Worm (Caenorhabditis elegans) whole organism, late embryonic: Measurements from ENCODE around the gene F14H8.5.

Experiments
- F13H6.1 ChIP-seq: sonication (generic microtip); optimal IDR thresholded peaks from 2 replicates; lab custom pipeline; 2016; ENCODE audit warnings: missing genetic modification characterization, missing compliant biosample characterization
- K09A11.1 ChIP-seq: sonication (generic microtip); optimal IDR thresholded peaks from 2 replicates; lab custom pipeline; 2017; ENCODE audit warnings: antibody characterized with exemption, mild to moderate bottlenecking, missing genetic modification characterization, missing compliant biosample characterization; ENCODE audit not compliant: insufficient read depth
- Y22D7AL.16 ChIP-seq: sonication (generic microtip); optimal IDR thresholded peaks from 2 replicates; lab custom pipeline; 2016; ENCODE audit warnings: missing genetic modification characterization, missing compliant biosample characterization
- ceh-2 ChIP-seq: sonication (generic microtip); optimal IDR thresholded peaks from 2 replicates; lab custom pipeline; 2016; ENCODE audit warnings: missing genotype, missing genetic modification characterization, missing compliant biosample characterization
- ceh-45 ChIP-seq: fragments of 200-800 bp; sonication (Bioruptor generic); IDR thresholded peaks from 2 replicates; pipeline ENCODE4 v1.3.6; 2022; ENCODE audit warnings: missing genetic modification reagents, missing genetic modification characterization, missing compliant biosample characterization
- ceh-48 ChIP-seq: sonication (generic microtip); optimal IDR thresholded peaks from 2 replicates; lab custom pipeline; 2016; ENCODE audit warnings: missing genetic modification characterization, inconsistent platforms, missing compliant biosample characterization
- ceh-6 ChIP-seq: fragments of 200-800 bp; sonication (Bioruptor generic); optimal IDR thresholded peaks from 2 replicates; lab custom pipeline; 2018; ENCODE audit warnings: mild to moderate bottlenecking, missing genetic modification characterization, missing compliant biosample characterization
- che-1 ChIP-seq: sonication (generic microtip); optimal IDR thresholded peaks from 2 replicates; lab custom pipeline; 2016; ENCODE audit warnings: mild to moderate bottlenecking, missing genetic modification characterization, missing compliant biosample characterization
- dmd-4 ChIP-seq: sonication (generic microtip); optimal IDR thresholded peaks from 2 replicates; lab custom pipeline; 2016; ENCODE audit warnings: borderline replicate concordance, missing genetic modification characterization, missing compliant biosample characterization
- dve-1 ChIP-seq: sonication (generic microtip); optimal IDR thresholded peaks from 2 replicates; lab custom pipeline; 2017; ENCODE audit warnings: antibody characterized with exemption, mild to moderate bottlenecking, missing genetic modification characterization, missing compliant biosample characterization
- fax-1 ChIP-seq: sonication (generic microtip); optimal IDR thresholded peaks from 2 replicates; lab custom pipeline; 2016; ENCODE audit warnings: missing genotype, missing genetic modification characterization, missing compliant biosample characterization
- hlh-15 ChIP-seq: sonication (generic microtip); optimal IDR thresholded peaks from 2 replicates; lab custom pipeline; 2016; ENCODE audit warnings: missing genetic modification characterization, missing compliant biosample characterization
- hlh-6 ChIP-seq: sonication (generic microtip); optimal IDR thresholded peaks from 2 replicates; lab custom pipeline; 2016; ENCODE audit warnings: missing genotype, missing genetic modification characterization, missing compliant biosample characterization
- hlh-8 ChIP-seq: sonication (generic microtip); optimal IDR thresholded peaks from 2 replicates; lab custom pipeline; 2016; ENCODE audit warnings: missing genotype, missing genetic modification characterization, missing compliant biosample characterization
- lim-6 ChIP-seq: sonication (generic microtip); optimal IDR thresholded peaks from 2 replicates; lab custom pipeline; 2016; ENCODE audit warnings: missing genetic modification characterization, missing compliant biosample characterization
- lin-11 ChIP-seq: fragments of 200-800 bp; sonication (Bioruptor generic); optimal IDR thresholded peaks from 2 replicates; lab custom pipeline; 2018; ENCODE audit warnings: mild to moderate bottlenecking, missing genetic modification characterization, missing compliant biosample characterization
- madf-2 ChIP-seq: sonication (generic microtip); optimal IDR thresholded peaks from 2 replicates; lab custom pipeline; 2017; ENCODE audit warnings: missing genetic modification characterization, missing compliant biosample characterization
- mec-3 ChIP-seq: sonication (generic microtip); optimal IDR thresholded peaks from 2 replicates; lab custom pipeline; 2016; ENCODE audit warnings: borderline replicate concordance, missing genetic modification characterization, missing compliant biosample characterization
- nfya-1 ChIP-seq: sonication (generic microtip); optimal IDR thresholded peaks from 2 replicates; lab custom pipeline; 2017; ENCODE audit warnings: missing genetic modification characterization, mild to moderate bottlenecking, missing compliant biosample characterization, antibody characterized with exemption, moderate library complexity
- nhr-11 ChIP-seq: fragments of 150-350 bp; optimal IDR thresholded peaks from 2 replicates; lab custom pipeline; 2014; ENCODE audit warnings: missing biosample characterization, missing genetic modification characterization
- odd-2 ChIP-seq: sonication (generic microtip); optimal IDR thresholded peaks from 2 replicates; lab custom pipeline; 2017; ENCODE audit warnings: antibody characterized with exemption, mild to moderate bottlenecking, missing genetic modification characterization, missing compliant biosample characterization
- pag-3 ChIP-seq: sonication (generic microtip); optimal IDR thresholded peaks from 2 replicates; lab custom pipeline; 2016; ENCODE audit warnings: missing compliant biosample characterization, missing genetic modification characterization, borderline replicate concordance
- pax-1 ChIP-seq: fragments of 150-350 bp; optimal IDR thresholded peaks from 2 replicates; lab custom pipeline; 2014; ENCODE audit warnings: missing biosample characterization, missing genetic modification characterization
- pha-4 ChIP-seq: fragments of 150-350 bp; optimal IDR thresholded peaks from 2 replicates; lab custom pipeline; 2018; ENCODE audit warnings: missing biosample characterization, missing genetic modification reagents, missing genetic modification characterization
- pros-1 ChIP-seq: fragments of 150-350 bp; optimal IDR thresholded peaks from 2 replicates; lab custom pipeline; 2014; ENCODE audit warnings: missing biosample characterization, missing genetic modification reagents, missing genetic modification characterization
- rnt-1 ChIP-seq: sonication (generic microtip); optimal IDR thresholded peaks from 2 replicates; lab custom pipeline; 2016; ENCODE audit warnings: missing genetic modification characterization, missing compliant biosample characterization
- sdc-2 ChIP-seq: sonication (generic microtip); optimal IDR thresholded peaks from 2 replicates; lab custom pipeline; 2016; ENCODE audit warnings: missing genotype, missing genetic modification characterization, missing compliant biosample characterization
- sox-4 ChIP-seq: sonication (generic microtip); optimal IDR thresholded peaks from 2 replicates; lab custom pipeline; 2017; ENCODE audit warnings: mild to moderate bottlenecking, missing genetic modification characterization, inconsistent platforms, missing compliant biosample characterization
- syd-9 ChIP-seq: sonication (generic microtip); optimal IDR thresholded peaks from 2 replicates; lab custom pipeline; 2016; ENCODE audit warnings: mild to moderate bottlenecking, missing genetic modification characterization, moderate library complexity, missing compliant biosample characterization
- tbx-2 ChIP-seq: sonication (generic microtip); optimal IDR thresholded peaks from 2 replicates; lab custom pipeline; 2016; ENCODE audit warnings: missing genetic modification characterization, missing compliant biosample characterization
- ttx-3 ChIP-seq: sonication (generic microtip); optimal IDR thresholded peaks from 2 replicates; lab custom pipeline; 2016; ENCODE audit warnings: missing genetic modification reagents, missing genetic modification characterization, missing compliant biosample characterization
- unc-42 ChIP-seq: sonication (generic microtip); optimal IDR thresholded peaks from 2 replicates; lab custom pipeline; 2016; ENCODE audit warnings: missing genotype, missing genetic modification characterization, missing compliant biosample characterization
- unc-55 ChIP-seq: sonication (generic microtip); optimal IDR thresholded peaks from 2 replicates; lab custom pipeline; 2017; ENCODE audit warnings: missing biosample characterization, missing genetic modification reagents, missing genetic modification characterization
- unc-86 ChIP-seq: sonication (generic microtip); optimal IDR thresholded peaks from 2 replicates; lab custom pipeline; 2016; ENCODE audit warnings: missing genetic modification characterization, missing compliant biosample characterization
- ztf-16 ChIP-seq: sonication (generic microtip); optimal IDR thresholded peaks from 2 replicates; lab custom pipeline; 2017; ENCODE audit warnings: missing genetic modification characterization, missing compliant biosample characterization

The F14H8.5 gene

ce11 chrV:14984593-14984992 lies 36.2 kb upstream of the F14H8.5 start, which contains the start of gene F02D8.4:
Gene F02D8.4, plus strand, starts transcription at chrV:14984893.
- no peak for TF ChIP-seq lim-6
- TF ChIP-seq ztf-16: no peak
- TF ChIP-seq Y22D7AL.16 (tag; lab: Kevin White, UChicago): no peak
- no peak for TF ChIP-seq odd-2
- no peak for TF ChIP-seq pros-1 (tag; lab: Kevin White, UChicago)
- TF ChIP-seq che-1: no peak
- no peak for TF ChIP-seq syd-9 (tag; lab: Kevin White, UChicago)
- TF ChIP-seq lin-11 (tag; lab: Kevin White, UChicago): no peak
- no peak for TF ChIP-seq ceh-45 (GFP tag; lab: Robert Waterston, UW)
- no peak for TF ChIP-seq K09A11.1 (tag; lab: Kevin White, UChicago)
- TF ChIP-seq hlh-6 (tag; lab: Kevin White, UChicago): no peak
- no peak for TF ChIP-seq hlh-8 (tag; lab: Kevin White, UChicago)
- no peak for TF ChIP-seq pag-3 (tag; lab: Kevin White, UChicago)
- no peak for TF ChIP-seq fax-1 (tag; lab: Kevin White, UChicago)
- TF ChIP-seq mec-3: no peak
- no peak for TF ChIP-seq nfya-1

- TF ChIP-seq hlh-8 (tag; lab: Kevin White, UChicago) (no peak), dmd-4 (tag; lab: Kevin White, UChicago) (no peak), nfya-1 (peak; percentile 19), lin-11 (tag; lab: Kevin White, UChicago) (no peak), che-1 (no peak), hlh-15 (tag; lab: Kevin White, UChicago) (no peak), ceh-2 (tag; lab: Kevin White, UChicago) (no peak), unc-55 (no peak)
Observed at ce11 chrV:14990843-14991242, 30.0 kb upstream of the F14H8.5 start, which contains the start of the genes cdt-2 and T01C3.2. Gene cdt-2, minus strand, starts transcription at chrV:14991126. Gene T01C3.2, plus strand, starts transcription at chrV:14991168.

- TF ChIP-seq Y22D7AL.16 (tag; lab: Kevin White, UChicago): no peak
- TF ChIP-seq tbx-2 (tag; lab: Kevin White, UChicago): no peak
- no peak for TF ChIP-seq pax-1 (tag; lab: Kevin White, UChicago)
- no peak for TF ChIP-seq nhr-11
- no peak for TF ChIP-seq sdc-2
- no peak for TF ChIP-seq nfya-1
- no peak for TF ChIP-seq syd-9 (tag; lab: Kevin White, UChicago)
- TF ChIP-seq sox-4 (tag; lab: Kevin White, UChicago): no peak
- no peak for TF ChIP-seq ceh-48 (tag; lab: Kevin White, UChicago)
- TF ChIP-seq unc-86 (tag; lab: Kevin White, UChicago): no peak
- TF ChIP-seq, all 69 proteins: peak for 0
Observed at ce11 chrV:14991489-14991888, 29.3 kb upstream of the F14H8.5 start.

ce11 chrV:14992627-14993117 lies 28.2 kb upstream of the F14H8.5 start, which contains the start of gene T01C3.3:
Gene T01C3.3, minus strand, starts transcription at chrV:14992677.
- TF ChIP-seq syd-9 (tag; lab: Kevin White, UChicago) (no peak), rnt-1 (no peak), dve-1 (no peak), ceh-6 (GFP tag; lab: Kevin White, UChicago) (no peak), lim-6 (no peak), pax-1 (tag; lab: Kevin White, UChicago) (no peak)

- TF ChIP-seq madf-2 (tag; lab: Kevin White, UChicago) (no peak), unc-42 (tag; lab: Kevin White, UChicago) (no peak), pax-1 (tag; lab: Kevin White, UChicago) (no peak), ceh-48 (tag; lab: Kevin White, UChicago) (no peak), ttx-3 (tag; lab: Kevin White, UChicago) (no peak), lin-11 (tag; lab: Kevin White, UChicago) (no peak), dmd-4 (tag; lab: Kevin White, UChicago) (no peak), pha-4 (tag; lab: Kevin White, UChicago) (no peak), unc-86 (tag; lab: Kevin White, UChicago) (no peak), F13H6.1 (no peak), che-1 (no peak)
- TF ChIP-seq, all 69 proteins: peak for 0
Observed at ce11 chrV:14993620-14994019, 27.2 kb upstream of the F14H8.5 start, which contains the start of gene fil-1. Gene fil-1, plus strand, starts transcription at chrV:14993838.
